Worm (Caenorhabditis elegans) whole organism, late embryonic: ENCODE data around the gene cnc-3.

Experiments
- C38D4.7 ChIP-seq: fragments of 200-800 bp; sonication (Bioruptor generic); optimal IDR thresholded peaks from 2 replicates; lab custom pipeline; 2018; ENCODE audit warnings: mild to moderate bottlenecking, missing genetic modification characterization, moderate library complexity, missing compliant biosample characterization
- Y22D7AL.16 ChIP-seq: sonication (generic microtip); optimal IDR thresholded peaks from 2 replicates; lab custom pipeline; 2016; ENCODE audit warnings: missing genetic modification characterization, missing compliant biosample characterization
- ahr-1 ChIP-seq: sonication (generic microtip); optimal IDR thresholded peaks from 2 replicates; lab custom pipeline; 2016; ENCODE audit warnings: missing genetic modification characterization, missing compliant biosample characterization
- fkh-10 ChIP-seq: fragments of 150-350 bp; optimal IDR thresholded peaks from 2 replicates; lab custom pipeline; 2014; ENCODE audit warnings: missing biosample characterization, missing genetic modification reagents, missing genetic modification characterization
- nhr-11 ChIP-seq: fragments of 150-350 bp; optimal IDR thresholded peaks from 2 replicates; lab custom pipeline; 2014; ENCODE audit warnings: missing biosample characterization, missing genetic modification characterization
- pag-3 ChIP-seq: sonication (generic microtip); optimal IDR thresholded peaks from 2 replicates; lab custom pipeline; 2016; ENCODE audit warnings: missing compliant biosample characterization, missing genetic modification characterization, borderline replicate concordance
- pax-1 ChIP-seq: fragments of 150-350 bp; optimal IDR thresholded peaks from 2 replicates; lab custom pipeline; 2014; ENCODE audit warnings: missing biosample characterization, missing genetic modification characterization
- pha-4 ChIP-seq: fragments of 150-350 bp; optimal IDR thresholded peaks from 2 replicates; lab custom pipeline; 2018; ENCODE audit warnings: missing biosample characterization, missing genetic modification reagents, missing genetic modification characterization
- rnt-1 ChIP-seq: sonication (generic microtip); optimal IDR thresholded peaks from 2 replicates; lab custom pipeline; 2016; ENCODE audit warnings: missing genetic modification characterization, missing compliant biosample characterization
- ttx-3 ChIP-seq: sonication (generic microtip); optimal IDR thresholded peaks from 2 replicates; lab custom pipeline; 2016; ENCODE audit warnings: missing genetic modification reagents, missing genetic modification characterization, missing compliant biosample characterization
- unc-3 ChIP-seq, 2 experiments: fragments of 200-800 bp in 1 of 2; sonication (Bioruptor generic) in 1 of 2; sonication (generic microtip) in 1 of 2; conservative IDR thresholded peaks in 1 of 2; optimal IDR thresholded peaks in 1 of 2; 2 replicates each; pipeline versions ENCODE4 v1.3.6 to Lab custom; 2016 to 2022; ENCODE audit warnings: missing compliant biosample characterization in 2 of 2, missing genetic modification characterization in 2 of 2, missing genetic modification reagents in 1 of 2
- unc-86 ChIP-seq: sonication (generic microtip); optimal IDR thresholded peaks from 2 replicates; lab custom pipeline; 2016; ENCODE audit warnings: missing genetic modification characterization, missing compliant biosample characterization
- zip-5 ChIP-seq: sonication (generic microtip); optimal IDR thresholded peaks from 2 replicates; lab custom pipeline; 2016; ENCODE audit warnings: missing genetic modification characterization, missing compliant biosample characterization

- TF ChIP-seq unc-86 (tag; lab: Kevin White, UChicago) (no peak), C38D4.7 (GFP tag; lab: Kevin White, UChicago) (no peak), pag-3 (tag; lab: Kevin White, UChicago) (no peak), ttx-3 (tag; lab: Kevin White, UChicago) (no peak), pha-4 (no peak), rnt-1 (tag; lab: Kevin White, UChicago) (no peak), Y22D7AL.16 (no peak), nhr-11 (no peak), zip-5 (tag; lab: Kevin White, UChicago) (no peak), ahr-1 (no peak), unc-3 (GFP tag; conservative IDR thresholded peaks at IDR 0.05; lab: Robert Waterston, UW) (no peak), unc-3 (tag; optimal IDR thresholded peaks at IDR 0.05; lab: Kevin White, UChicago) (no peak), fkh-10 (GFP tag; lab: Kevin White, UChicago) (no peak), pax-1 (tag; lab: Kevin White, UChicago) (no peak)
Observed at ce11 chrV:1422269-1422668, 25.5 kb upstream of the cnc-3 start.
